Worm (Caenorhabditis elegans) whole organism, early embryonic: Measurements from ENCODE around the gene hhat-1.

Experiments used
- B0310.2 ChIP-seq: sonication (generic microtip); optimal IDR thresholded peaks from 2 replicates; lab custom pipeline; 2016; ENCODE audit warnings: mild to moderate bottlenecking, missing genetic modification characterization, missing compliant biosample characterization
- F13C5.2 ChIP-seq: sonication (generic microtip); optimal IDR thresholded peaks from 2 replicates; lab custom pipeline; 2017; ENCODE audit warnings: mild to moderate bottlenecking, missing genetic modification characterization, inconsistent platforms, missing compliant biosample characterization
- aly-1 ChIP-seq: sonication (generic microtip); optimal IDR thresholded peaks from 2 replicates; lab custom pipeline; 2016; ENCODE audit warnings: missing genetic modification characterization, missing compliant biosample characterization
- ama-1 ChIP-seq: fragments of 150-350 bp; optimal IDR thresholded peaks from 2 replicates; lab custom pipeline; 2014
- ceh-13 ChIP-seq: fragments of 200-800 bp; sonication (Bioruptor generic); optimal IDR thresholded peaks from 2 replicates; lab custom pipeline; 2018; ENCODE audit warnings: mild to moderate bottlenecking, missing genetic modification characterization, missing compliant biosample characterization
- ceh-36 ChIP-seq: sonication (generic microtip); optimal IDR thresholded peaks from 2 replicates; lab custom pipeline; 2016; ENCODE audit warnings: missing genetic modification characterization, inconsistent platforms, missing compliant biosample characterization
- ets-7 ChIP-seq: sonication (generic microtip); optimal IDR thresholded peaks from 2 replicates; lab custom pipeline; 2016; ENCODE audit warnings: missing genotype, missing genetic modification characterization, missing compliant biosample characterization
- flt-1 ChIP-seq: fragments of 200-800 bp; sonication (Bioruptor generic); IDR thresholded peaks from 2 replicates; pipeline ENCODE4 v1.3.6; 2022; ENCODE audit warnings: missing genetic modification characterization, missing compliant biosample characterization
- hmbx-1 ChIP-seq: sonication (generic microtip); optimal IDR thresholded peaks from 2 replicates; lab custom pipeline; 2016; ENCODE audit warnings: mild to moderate bottlenecking, missing genetic modification characterization, missing compliant biosample characterization
- hmg-4 ChIP-seq: fragments of 200-800 bp; sonication (Bioruptor generic); optimal IDR thresholded peaks from 2 replicates; lab custom pipeline; 2018; ENCODE audit warnings: mild to moderate bottlenecking, missing genetic modification characterization, missing compliant biosample characterization
- hnd-1 ChIP-seq: sonication (generic microtip); optimal IDR thresholded peaks from 2 replicates; lab custom pipeline; 2016; ENCODE audit warnings: missing genetic modification characterization, missing compliant biosample characterization
- pes-1 ChIP-seq: fragments of 200-800 bp; sonication (Bioruptor generic); IDR thresholded peaks from 2 replicates; pipeline ENCODE4 v1.3.6; 2022; ENCODE audit warnings: missing genetic modification reagents, missing genetic modification characterization, missing compliant biosample characterization
- scrt-1 ChIP-seq: fragments of 200-800 bp; sonication (Bioruptor generic); IDR thresholded peaks from 2 replicates; pipeline ENCODE4 v1.3.6; 2022; ENCODE audit warnings: missing genetic modification characterization, missing compliant biosample characterization
- sea-1 ChIP-seq: fragments of 200-800 bp; sonication (Bioruptor generic); conservative IDR thresholded peaks from 2 replicates; pipeline ENCODE4 v1.3.6; 2022; ENCODE audit warnings: missing genetic modification characterization, missing compliant biosample characterization
- tbx-11 ChIP-seq: fragments of 200-800 bp; sonication (Bioruptor generic); IDR thresholded peaks from 2 replicates; pipeline ENCODE4 v1.3.6; 2022; ENCODE audit warnings: missing genetic modification characterization, missing compliant biosample characterization
- tbx-37 ChIP-seq: fragments of 200-800 bp; sonication (Bioruptor generic); conservative IDR thresholded peaks from 2 replicates; pipeline ENCODE4 v1.3.6; 2022; ENCODE audit warnings: missing genetic modification reagents, missing genetic modification characterization, missing compliant biosample characterization
- tra-4 ChIP-seq: sonication (generic microtip); optimal IDR thresholded peaks from 2 replicates; lab custom pipeline; 2017; ENCODE audit warnings: missing genetic modification characterization, missing compliant biosample characterization

Gene hhat-1

ce11 chrII:14670175-14670574, 8.1 kb upstream of the hhat-1 start:
- no peak for TF ChIP-seq hnd-1 (tag; lab: Kevin White, UChicago)
- TF ChIP-seq aly-1 (tag; lab: Kevin White, UChicago): no peak
- TF ChIP-seq F13C5.2 (tag; lab: Kevin White, UChicago): no peak
- TF ChIP-seq tbx-11: no peak
- no peak for TF ChIP-seq ets-7 (tag; lab: Kevin White, UChicago)
- TF ChIP-seq pes-1 (GFP tag; lab: Robert Waterston, UW): no peak
- TF ChIP-seq hmbx-1 (tag; lab: Kevin White, UChicago): no peak

- TF ChIP-seq ets-7 (tag; lab: Kevin White, UChicago) (no peak), hnd-1 (tag; lab: Kevin White, UChicago) (no peak), F13C5.2 (tag; lab: Kevin White, UChicago) (no peak), sea-1 (no peak), hmg-4 (no peak), tra-4 (no peak), ceh-13 (GFP tag; lab: Kevin White, UChicago) (no peak), ama-1 (no peak), tbx-11 (no peak), aly-1 (tag; lab: Kevin White, UChicago) (no peak), scrt-1 (no peak), pes-1 (GFP tag; lab: Robert Waterston, UW) (no peak), hmbx-1 (tag; lab: Kevin White, UChicago) (no peak)
Observed at ce11 chrII:14672095-14672494, 6.2 kb upstream of the hhat-1 start.

- TF ChIP-seq hmbx-1 (tag; lab: Kevin White, UChicago): no peak
- TF ChIP-seq ceh-36 (tag; lab: Kevin White, UChicago): no peak
- no peak for TF ChIP-seq tbx-37
Observed at ce11 chrII:14673636-14674035, 4.6 kb upstream of the hhat-1 start.

ce11 chrII:14683646-14684045, 5.4 kb downstream of the hhat-1 start:
- no peak for TF ChIP-seq aly-1 (tag; lab: Kevin White, UChicago)
- TF ChIP-seq hmg-4: no peak
- no peak for TF ChIP-seq pes-1 (GFP tag; lab: Robert Waterston, UW)
- no peak for TF ChIP-seq B0310.2
- no peak for TF ChIP-seq sea-1
- no peak for TF ChIP-seq F13C5.2 (tag; lab: Kevin White, UChicago)
- no peak for TF ChIP-seq ceh-13 (GFP tag; lab: Kevin White, UChicago)
- TF ChIP-seq ceh-36 (tag; lab: Kevin White, UChicago): no peak
- TF ChIP-seq ets-7 (tag; lab: Kevin White, UChicago): no peak

ce11 chrII:14684377-14684776, 6.1 kb downstream of the hhat-1 start, which contains the start of gene unc-52:
Gene unc-52 (minus strand): TSS chrII:14684456.
- TF ChIP-seq ets-7 (tag; lab: Kevin White, UChicago): no peak

ce11 chrII:14695201-14695600, 16.9 kb downstream of the hhat-1 start, which contains the start of gene K02B7.3:
Gene K02B7.3 (minus strand): TSS chrII:14695301.
- no peak for TF ChIP-seq pes-1 (GFP tag; lab: Robert Waterston, UW)
- no peak for TF ChIP-seq tbx-37
- TF ChIP-seq ceh-13 (GFP tag; lab: Kevin White, UChicago): no peak
- TF ChIP-seq tbx-11: no peak
- no peak for TF ChIP-seq B0310.2
- TF ChIP-seq ets-7 (tag; lab: Kevin White, UChicago): no peak
- TF ChIP-seq ama-1: no peak
- TF ChIP-seq scrt-1: no peak

- TF ChIP-seq hmbx-1 (tag; lab: Kevin White, UChicago) (no peak), sea-1 (no peak), B0310.2 (no peak), tbx-11 (no peak), F13C5.2 (tag; lab: Kevin White, UChicago) (no peak), hnd-1 (tag; lab: Kevin White, UChicago) (no peak), pes-1 (GFP tag; lab: Robert Waterston, UW) (no peak), scrt-1 (no peak), ama-1 (no peak), hmg-4 (no peak), tbx-37 (no peak), ceh-13 (GFP tag; lab: Kevin White, UChicago) (no peak), aly-1 (tag; lab: Kevin White, UChicago) (no peak), ets-7 (tag; lab: Kevin White, UChicago) (no peak), ceh-36 (tag; lab: Kevin White, UChicago) (no peak), tra-4 (no peak), flt-1 (no peak)
Observed at ce11 chrII:14698057-14698456, 19.8 kb downstream of the hhat-1 start, which contains the start of gene C09F9.1. Gene C09F9.1 (plus strand): TSS chrII:14698357.

ce11 chrII:14700096-14700495, 21.8 kb downstream of the hhat-1 start:
- TF ChIP-seq ama-1 (no peak), aly-1 (tag; lab: Kevin White, UChicago) (no peak), hnd-1 (tag; lab: Kevin White, UChicago) (no peak), tra-4 (no peak), hmg-4 (no peak), ets-7 (tag; lab: Kevin White, UChicago) (no peak)

ce11 chrII:14701581-14701980, 23.3 kb downstream of the hhat-1 start:
- TF ChIP-seq hmg-4: no peak
- no peak for TF ChIP-seq sea-1
- TF ChIP-seq pes-1 (GFP tag; lab: Robert Waterston, UW): no peak
